Fruit fly (Drosophila melanogaster): ENCODE data around the gene Ptth.

DNA sequence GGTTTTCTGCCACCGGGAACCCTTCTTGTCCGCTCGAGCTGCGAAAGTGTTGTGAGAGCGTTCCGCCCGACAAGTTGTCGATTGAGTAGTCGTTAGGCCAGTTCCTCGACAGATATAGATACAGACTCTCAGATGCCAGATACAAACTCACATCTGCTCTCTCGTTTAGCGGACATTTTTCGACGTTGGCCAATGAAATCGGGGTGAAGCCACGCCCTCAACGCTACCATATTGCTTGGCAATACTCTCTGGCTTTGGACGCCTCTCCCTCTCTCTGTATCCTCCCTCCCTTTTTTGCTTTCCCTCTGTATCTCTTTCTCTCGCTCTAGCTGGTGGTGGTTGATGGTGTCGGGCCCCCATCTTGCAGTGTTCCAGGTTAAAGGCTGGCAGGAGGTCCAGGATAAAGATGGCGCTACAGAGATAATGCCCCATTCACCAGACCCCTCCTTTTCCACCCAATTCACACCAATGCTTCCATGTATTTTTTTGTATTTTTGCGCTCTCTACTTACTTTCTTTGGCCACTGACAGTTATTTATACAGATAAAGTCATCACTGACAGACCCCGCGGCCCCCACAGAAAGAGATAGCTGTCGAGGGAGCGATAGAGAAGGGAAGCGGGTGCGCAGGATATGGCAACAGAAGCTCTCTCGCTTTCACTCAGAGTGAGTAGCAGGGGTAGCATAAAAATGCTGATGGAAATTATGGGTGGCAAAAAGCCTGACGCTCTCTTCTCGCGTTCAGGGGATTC lies 18.1 kb upstream of the Ptth start, which contains the start of gene Gsc:
- TF ChIP-seq h (GFP tag; optimal IDR thresholded peaks at IDR 0.05) (no peak), GATAd (GFP tag; optimal IDR thresholded peaks at IDR 0.05) (no peak), OdsH (GFP tag; optimal IDR thresholded peaks at IDR 0.05) (no peak), usp (GFP tag; optimal IDR thresholded peaks at IDR 0.05) (no peak), fru (GFP tag; optimal IDR thresholded peaks at IDR 0.05) (no peak), psq (GFP tag; optimal IDR thresholded peaks at IDR 0.05) (no peak), sage (GFP tag; optimal IDR thresholded peaks at IDR 0.05) (no peak), br (GFP tag; optimal IDR thresholded peaks at IDR 0.05) (no peak), Myc (optimal IDR thresholded peaks at IDR 0.05) (no peak)
